Worm (Caenorhabditis elegans) whole organism, mixed stage, embryonic: ENCODE data around the gene Y42H9AR.1.

Experiments used
- elt-1 ChIP-seq: sonication (generic microtip); optimal IDR thresholded peaks from 2 replicates; lab custom pipeline; 2017; ENCODE audit warnings: missing genetic modification characterization, mild to moderate bottlenecking, missing compliant biosample characterization, antibody characterized with exemption, moderate library complexity, borderline replicate concordance; ENCODE audit not compliant: insufficient read depth
- elt-3 ChIP-seq: fragments of 150-350 bp; optimal IDR thresholded peaks from 2 replicates; lab custom pipeline; 2014; ENCODE audit warnings: missing biosample characterization, missing genetic modification characterization
- lin-13 ChIP-seq: fragments of 150-350 bp; optimal IDR thresholded peaks from 2 replicates; lab custom pipeline; 2014; ENCODE audit warnings: missing biosample characterization, missing genetic modification characterization
- lin-32 ChIP-seq: fragments of 200-800 bp; sonication (Bioruptor generic); optimal IDR thresholded peaks from 2 replicates; lab custom pipeline; 2018; ENCODE audit warnings: mild to moderate bottlenecking, missing genetic modification characterization, missing compliant biosample characterization
- lsy-2 ChIP-seq: fragments of 150-350 bp; optimal IDR thresholded peaks from 2 replicates; lab custom pipeline; 2014; ENCODE audit warnings: missing biosample characterization, missing genetic modification characterization
- unc-62 ChIP-seq: fragments of 150-350 bp; optimal IDR thresholded peaks from 2 replicates; lab custom pipeline; 2014; ENCODE audit warnings: missing biosample characterization, missing genetic modification reagents, missing genetic modification characterization

ce11 chrIV:8133536-8133935 lies 20.3 kb downstream of the Y42H9AR.1 start, which contains the start of gene sph-1:
- TF ChIP-seq elt-1 (tag; lab: Kevin White, UChicago) (no peak), lin-13 (tag; lab: Kevin White, UChicago) (no peak), lsy-2 (tag; lab: Kevin White, UChicago) (no peak), lin-32 (GFP tag; lab: Kevin White, UChicago) (no peak), unc-62 (GFP tag; lab: Kevin White, UChicago) (no peak), elt-3 (tag; lab: Kevin White, UChicago) (no peak)
